Fruit fly (Drosophila melanogaster): Measurements from ENCODE around the gene Tap42.

The Tap42 gene

DNA sequence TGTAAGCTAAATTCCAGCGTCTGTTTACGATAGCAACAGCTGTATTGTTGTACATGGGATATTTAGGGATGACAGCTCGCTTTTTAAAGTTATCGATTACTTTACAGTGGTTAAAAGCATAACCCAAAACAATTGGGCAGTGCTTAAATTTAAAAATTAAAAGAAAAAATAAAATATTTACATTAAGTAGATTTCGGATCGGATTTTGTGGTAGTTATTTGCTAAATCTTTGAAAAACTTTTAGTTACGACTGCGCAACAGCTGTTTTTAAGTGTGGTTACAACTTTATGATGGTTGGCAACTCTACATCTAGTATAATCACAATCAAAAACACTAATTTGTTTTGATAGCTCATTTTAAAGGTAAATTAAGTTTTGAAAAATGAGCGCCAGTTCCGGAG lies 19.8 kb downstream of the Tap42 start, which contains the start of the genes Ing5 and CG7099 (continued):
- TF ChIP-seq ATbp (GFP tag; optimal IDR thresholded peaks at IDR 0.05), result peak; percentile 90
- peak; percentile 96 for TF ChIP-seq B-H2 (GFP tag; optimal IDR thresholded peaks at IDR 0.05)
- TF ChIP-seq unpg (GFP tag; optimal IDR thresholded peaks at IDR 0.05), result peak; percentile 97
- TF ChIP-seq cas (GFP tag; IDR thresholded peaks at IDR 0.05), result peak; percentile 96
- TF ChIP-seq nau (GFP tag; optimal IDR thresholded peaks at IDR 0.05), result no peak
- TF ChIP-seq CG10654 (GFP tag; optimal IDR thresholded peaks at IDR 0.05), result peak; percentile 96
- TF ChIP-seq Bteb2 (GFP tag; optimal IDR thresholded peaks at IDR 0.05), result peak; percentile 91
- peak; percentile 95 for TF ChIP-seq grau (tag; optimal IDR thresholded peaks at IDR 0.05)
- TF ChIP-seq CG2120 (GFP tag; optimal IDR thresholded peaks at IDR 0.05), result peak; percentile 97
- peak; percentile 71 for TF ChIP-seq repo (GFP tag; optimal IDR thresholded peaks at IDR 0.05)
- TF ChIP-seq kni (GFP tag; optimal IDR thresholded peaks at IDR 0.05), result no peak
- peak; percentile 94 for TF ChIP-seq CG12104 (GFP tag; optimal IDR thresholded peaks at IDR 0.05)
- TF ChIP-seq Tbp (GFP tag; optimal IDR thresholded peaks at IDR 0.05), result no peak
- TF ChIP-seq CG4424 (GFP tag; optimal IDR thresholded peaks at IDR 0.05), result peak; percentile 96
- TF ChIP-seq Oli (tag; optimal IDR thresholded peaks at IDR 0.05), result peak; percentile 94
- TF ChIP-seq tio (GFP tag; optimal IDR thresholded peaks at IDR 0.05), result peak; percentile 96
- peak; percentile 92 for TF ChIP-seq GATAe (GFP tag; conservative IDR thresholded peaks at IDR 0.05)
- peak; percentile 93 for TF ChIP-seq CG12299 (tag; optimal IDR thresholded peaks at IDR 0.05)
- TF ChIP-seq Hmx (GFP tag; optimal IDR thresholded peaks at IDR 0.05), result peak; percentile 88
- TF ChIP-seq NfI (GFP tag; optimal IDR thresholded peaks at IDR 0.05), result peak; percentile 97
- TF ChIP-seq CG11723 (GFP tag; optimal IDR thresholded peaks at IDR 0.05), result peak; percentile 89
- peak; percentile 94 for TF ChIP-seq CG10979 (tag; optimal IDR thresholded peaks at IDR 0.05)
- TF ChIP-seq Hr51 (GFP tag; optimal IDR thresholded peaks at IDR 0.05), result peak; percentile 95 to 96
- peak; percentile 68 for TF ChIP-seq crc (GFP tag; optimal IDR thresholded peaks at IDR 0.05)
- peak; percentile 50 for TF ChIP-seq Dp (GFP tag; optimal IDR thresholded peaks at IDR 0.05)
- peak; percentile 94 for TF ChIP-seq CG4328 (GFP tag; optimal IDR thresholded peaks at IDR 0.05)
- peak; percentile 86 for TF ChIP-seq Ets97D (GFP tag; optimal IDR thresholded peaks at IDR 0.05)
- peak; percentile 93 for TF ChIP-seq CG31224 (GFP tag; IDR thresholded peaks at IDR 0.05)
- TF ChIP-seq CG10209 (GFP tag; optimal IDR thresholded peaks at IDR 0.05), result peak; percentile 95
- peak; percentile 94 for TF ChIP-seq CG15601 (tag; optimal IDR thresholded peaks at IDR 0.05)
- TF ChIP-seq fd96Cb (tag; optimal IDR thresholded peaks at IDR 0.05), result peak; percentile 96
- peak; percentile 98 for TF ChIP-seq Ets65A (GFP tag)
- TF ChIP-seq CG7786 (GFP tag; optimal IDR thresholded peaks at IDR 0.05), result peak; percentile 86
- peak; percentile 98 for TF ChIP-seq CG1602 (GFP tag; optimal IDR thresholded peaks at IDR 0.05)
- peak; percentile 95 for TF ChIP-seq CG10431 (GFP tag; optimal IDR thresholded peaks at IDR 0.05)
- TF ChIP-seq her (GFP tag; optimal IDR thresholded peaks at IDR 0.05), result peak; percentile 69
- TF ChIP-seq CG3726 (GFP tag; IDR thresholded peaks at IDR 0.05), result peak; percentile 94
- TF ChIP-seq CG14014 (GFP tag; IDR thresholded peaks at IDR 0.05), result peak; percentile 97
- TF ChIP-seq CG4360 (GFP tag; IDR thresholded peaks at IDR 0.05), result peak; percentile 79
- no peak for TF ChIP-seq CG12769 (tag; optimal IDR thresholded peaks at IDR 0.05)
- TF ChIP-seq CG14710 (tag; optimal IDR thresholded peaks at IDR 0.05), result peak; percentile 96
- TF ChIP-seq CG7987 (GFP tag; optimal IDR thresholded peaks at IDR 0.05), result peak; percentile 89
- TF ChIP-seq nerfin-2 (GFP tag; IDR thresholded peaks at IDR 0.05; ENCODE audit: partially characterized antibody), result peak; percentile 71
- peak; percentile 67 for TF ChIP-seq pb (GFP tag; optimal IDR thresholded peaks at IDR 0.05)
- peak; percentile 94 for TF ChIP-seq CG13296 (GFP tag; optimal IDR thresholded peaks at IDR 0.05)
- peak; percentile 89 for TF ChIP-seq BtbVII (GFP tag; optimal IDR thresholded peaks at IDR 0.05)
- TF ChIP-seq Hey (tag; optimal IDR thresholded peaks at IDR 0.05), result no peak
- TF ChIP-seq CG10959 (GFP tag; IDR thresholded peaks at IDR 0.05), result peak; percentile 94
- peak; percentile 81 for TF ChIP-seq jumu (GFP tag; optimal IDR thresholded peaks at IDR 0.05)
- TF ChIP-seq CG15073 (GFP tag; optimal IDR thresholded peaks at IDR 0.05), result peak; percentile 81
- peak; percentile 74 for TF ChIP-seq wek (GFP tag; optimal IDR thresholded peaks at IDR 0.05)
